Fruit fly (Drosophila melanogaster) whole organism, embryonic: ENCODE measurements around the gene CG2772.

Experiments
- CG11695 ChIP-seq: fragments of 200-800 bp; sonication (Bioruptor generic); IDR thresholded peaks from 3 replicates; pipeline ENCODE4 v1.3.6; 2022; ENCODE audit warnings: missing biosample characterization, missing genetic modification characterization
- CG33213 ChIP-seq: fragments of 200-800 bp; sonication (Bioruptor generic); optimal IDR thresholded peaks from 3 replicates; lab custom pipeline; 2016; ENCODE audit warnings: missing biosample characterization, missing genetic modification characterization
- Elba2 ChIP-seq: fragments of 200-800 bp; sonication (Bioruptor generic); optimal IDR thresholded peaks from 3 replicates; lab custom pipeline; 2016; ENCODE audit warnings: missing biosample characterization, missing genetic modification characterization
- Hr78 ChIP-seq, 2 experiments: fragments of 200-800 bp in 1 of 2; fragments of >200 bp in 1 of 2; sonication (Bioruptor generic) in 1 of 2; optimal IDR thresholded peaks; 2 replicates each; lab custom pipeline; 2017 to 2019; ENCODE audit warnings: missing biosample characterization in 2 of 2, missing genetic modification characterization in 2 of 2, mild to moderate bottlenecking in 1 of 2, moderate library complexity in 1 of 2
- Lpt ChIP-seq: fragments of >200 bp; optimal IDR thresholded peaks from 2 replicates; lab custom pipeline; 2018; ENCODE audit warnings: missing biosample characterization, missing genetic modification characterization
- disco-r ChIP-seq: fragments of 200-800 bp; sonication (Bioruptor generic); optimal IDR thresholded peaks from 2 replicates; lab custom pipeline; 2016; ENCODE audit warnings: missing biosample characterization, missing genetic modification characterization

- TF ChIP-seq disco-r (GFP tag; lab: Kevin White, UChicago) (no peak), CG11695 (GFP tag; lab: Robert Waterston, UW) (no peak), Hr78 (GFP tag; optimal IDR thresholded peaks at IDR 0.05; lab: Kevin White, UChicago) (no peak), Lpt (no peak), Elba2 (GFP tag; lab: Kevin White, UChicago) (no peak), CG33213 (GFP tag; lab: Kevin White, UChicago) (no peak)
Observed at dm6 chr2L:3428419-3429097, 17.2 kb upstream of the CG2772 start.
